Fruit fly (Drosophila melanogaster): ENCODE results near the gene bou.

bou gene

dm6 chrX:7000444-7001134, 14.3 kb downstream of the bou start (continued):
- TF ChIP-seq fd96Cb (tag; optimal IDR thresholded peaks at IDR 0.05) = no peak
- 0 out of 2 replicates have a peak, but pooled peaks have one; percentile 11 for TF ChIP-seq stc (GFP tag; IDR thresholded peaks at IDR 0.05)
- no peak for TF ChIP-seq fd64A (GFP tag; optimal IDR thresholded peaks at IDR 0.05)
- peak; percentile 66 for TF ChIP-seq CG13775 (GFP tag; optimal IDR thresholded peaks at IDR 0.05)
- TF ChIP-seq HLH4C (GFP tag; IDR thresholded peaks at IDR 0.05; ENCODE audit: partially characterized antibody) = no peak
- no peak for TF ChIP-seq Taf1 (GFP tag; IDR thresholded peaks at IDR 0.05)
- TF ChIP-seq h (optimal IDR thresholded peaks at IDR 0.05) = no peak
- TF ChIP-seq aop (GFP tag; IDR thresholded peaks at IDR 0.05) = no peak
- peak; percentile 45 for TF ChIP-seq CG12769 (tag; optimal IDR thresholded peaks at IDR 0.05)
- no peak for TF ChIP-seq CG4707 (GFP tag; optimal IDR thresholded peaks at IDR 0.05)
- TF ChIP-seq Lim3 (GFP tag; IDR thresholded peaks at IDR 0.05) = no peak
- TF ChIP-seq CG1024 (GFP tag; IDR thresholded peaks at IDR 0.05) = no peak
- TF ChIP-seq rib (GFP tag; IDR thresholded peaks at IDR 0.05) = no peak
- no peak for TF ChIP-seq ERR (GFP tag; optimal IDR thresholded peaks at IDR 0.05)
- no peak for TF ChIP-seq CG14860 (GFP tag; IDR thresholded peaks at IDR 0.05; ENCODE audit: partially characterized antibody)
- TF ChIP-seq CG14710 (tag; optimal IDR thresholded peaks at IDR 0.05) = peak; percentile 48
- TF ChIP-seq ac (GFP tag; optimal IDR thresholded peaks at IDR 0.05) = no peak
- no peak for TF ChIP-seq CG17186 (GFP tag; optimal IDR thresholded peaks at IDR 0.05)
- peak; percentile 30 for TF ChIP-seq tio (GFP tag; optimal IDR thresholded peaks at IDR 0.05)
- TF ChIP-seq gfzf (GFP tag; optimal IDR thresholded peaks at IDR 0.05) = no peak
- TF ChIP-seq Hr78 (GFP tag; optimal IDR thresholded peaks at IDR 0.05) = peak in 1 of 2 experiments; percentile 12
- TF ChIP-seq CG11093 (GFP tag; IDR thresholded peaks at IDR 0.05) = 0 out of 3 replicates have a peak, but pooled peaks have one; percentile 32
- no peak for TF ChIP-seq CrebB (tag; optimal IDR thresholded peaks at IDR 0.05)
- TF ChIP-seq CG16863 (GFP tag; optimal IDR thresholded peaks at IDR 0.05) = no peak
- TF ChIP-seq CG31388 (GFP tag; optimal IDR thresholded peaks at IDR 0.05) = no peak
- TF ChIP-seq CG3995 (GFP tag; optimal IDR thresholded peaks at IDR 0.05) = no peak
- TF ChIP-seq wor (GFP tag; IDR thresholded peaks at IDR 0.05) = no peak
- TF ChIP-seq p53 (GFP tag; optimal IDR thresholded peaks at IDR 0.05) = no peak
- TF ChIP-seq CG2678 (tag; optimal IDR thresholded peaks at IDR 0.05) = peak; percentile 49
- no peak for TF ChIP-seq repo (GFP tag; optimal IDR thresholded peaks at IDR 0.05)
- no peak for TF ChIP-seq CG33557 (GFP tag; optimal IDR thresholded peaks at IDR 0.05)
- no peak for TF ChIP-seq Neu2 (GFP tag; optimal IDR thresholded peaks at IDR 0.05; ENCODE audit: borderline replicate concordance)
- no peak for TF ChIP-seq CG14441 (GFP tag; IDR thresholded peaks at IDR 0.05)
- no peak for TF ChIP-seq gro (GFP tag; optimal IDR thresholded peaks at IDR 0.05)
- TF ChIP-seq da (GFP tag; optimal IDR thresholded peaks at IDR 0.05) = no peak
- no peak for TF ChIP-seq CG12071 (GFP tag; optimal IDR thresholded peaks at IDR 0.05)
- TF ChIP-seq jumu (GFP tag; optimal IDR thresholded peaks at IDR 0.05) = no peak

- TF ChIP-seq CG1529 (GFP tag; optimal IDR thresholded peaks at IDR 0.05) (peak; percentile 34), CG11085 (GFP tag; IDR thresholded peaks at IDR 0.05) (0 out of 2 replicates have a peak, but pooled peaks have one; percentile 37), CG32532 (GFP tag; IDR thresholded peaks at IDR 0.05) (peak; percentile 52; the same call in 1 of the 2 replicates), CG11456 (GFP tag; IDR thresholded peaks at IDR 0.05) (peak; percentile 63; the same call in 2 of the 3 replicates), ranshi (GFP tag; IDR thresholded peaks at IDR 0.05) (peak; percentile 63), gfzf (GFP tag; optimal IDR thresholded peaks at IDR 0.05) (no peak), Nf-YC (tag; optimal IDR thresholded peaks at IDR 0.05) (no peak), corto (GFP tag; optimal IDR thresholded peaks at IDR 0.05) (peak; percentile 31), CG11695 (GFP tag; IDR thresholded peaks at IDR 0.05) (peak; percentile 55), Xrp1 (GFP tag; IDR thresholded peaks at IDR 0.05) (peak; percentile 51), CG34422 (GFP tag; IDR thresholded peaks at IDR 0.05) (0 out of 3 replicates have a peak, but pooled peaks have one; percentile 62), zfh1 (GFP tag; IDR thresholded peaks at IDR 0.05) (0 out of 3 replicates have a peak, but pooled peaks have one; percentile 42), CG4282 (GFP tag; optimal IDR thresholded peaks at IDR 0.05) (no peak), CG32772 (GFP tag; IDR thresholded peaks at IDR 0.05) (no peak), phol (tag; optimal IDR thresholded peaks at IDR 0.05) (peak; percentile 29)
These were observed 15.0 kb downstream of the bou start for dm6 chrX:7001135-7001769.
